Fruit fly (Drosophila melanogaster): Measurements from ENCODE around the gene GckIII.

Gene GckIII

dm6 chr3R:17078961-17079858, 6.1 kb upstream of the GckIII start (continued):
- TF ChIP-seq CG13123 (GFP tag; optimal IDR thresholded peaks at IDR 0.05) (no peak), twi (tag; optimal IDR thresholded peaks at IDR 0.05) (peak; percentile 95), bigmax (GFP tag; optimal IDR thresholded peaks at IDR 0.05) (no peak), nau (GFP tag; optimal IDR thresholded peaks at IDR 0.05) (peak; percentile 71), sd (tag; optimal IDR thresholded peaks at IDR 0.05) (peak; percentile 27), B-H2 (GFP tag; optimal IDR thresholded peaks at IDR 0.05) (no peak), az2 (GFP tag; optimal IDR thresholded peaks at IDR 0.05) (no peak), ato (GFP tag; IDR thresholded peaks at IDR 0.05; ENCODE audit: partially characterized antibody) (no peak), CG34376 (GFP tag; optimal IDR thresholded peaks at IDR 0.05) (peak; percentile 41), sens-2 (GFP tag; IDR thresholded peaks at IDR 0.05) (no peak), schlank (tag; optimal IDR thresholded peaks at IDR 0.05) (peak; percentile 25), CG11247 (GFP tag; IDR thresholded peaks at IDR 0.05) (no peak), org-1 (GFP tag; optimal IDR thresholded peaks at IDR 0.05) (no peak), CG7372 (GFP tag; IDR thresholded peaks at IDR 0.05) (no peak), lilli (GFP tag; optimal IDR thresholded peaks at IDR 0.05) (no peak), CG7556 (GFP tag; optimal IDR thresholded peaks at IDR 0.05) (peak; percentile 1), Dref (GFP tag; IDR thresholded peaks at IDR 0.05) (no peak), CG7839 (tag; optimal IDR thresholded peaks at IDR 0.05) (peak; percentile 8), ATbp (GFP tag; optimal IDR thresholded peaks at IDR 0.05) (peak; percentile 30), esg (GFP tag; conservative IDR thresholded peaks at IDR 0.05) (no peak), CG32767 (GFP tag; IDR thresholded peaks at IDR 0.05) (0 out of 2 replicates have a peak, but pooled peaks have one; percentile 8), dan (GFP tag; IDR thresholded peaks at IDR 0.05) (no peak), CG4707 (GFP tag; optimal IDR thresholded peaks at IDR 0.05) (peak; percentile 46), TFAM (GFP tag; optimal IDR thresholded peaks at IDR 0.05) (no peak), CG12391 (tag; optimal IDR thresholded peaks at IDR 0.05) (no peak), nerfin-1 (tag; optimal IDR thresholded peaks at IDR 0.05) (peak; percentile 56), CG2129 (GFP tag; IDR thresholded peaks at IDR 0.05; ENCODE audit: partially characterized antibody) (no peak), CG6813 (GFP tag; optimal IDR thresholded peaks at IDR 0.05) (peak; percentile 63), emc (GFP tag; optimal IDR thresholded peaks at IDR 0.05) (no peak), Pdp1 (GFP tag; optimal IDR thresholded peaks at IDR 0.05) (peak in 1 of 2 experiments; percentile 57), CG12071 (GFP tag; optimal IDR thresholded peaks at IDR 0.05) (peak; percentile 50), CG11093 (GFP tag; IDR thresholded peaks at IDR 0.05) (no peak), sna (GFP tag; IDR thresholded peaks at IDR 0.05; ENCODE audit: partially characterized antibody) (no peak), slp2 (GFP tag; optimal IDR thresholded peaks at IDR 0.05) (no peak), fd102C (GFP tag; optimal IDR thresholded peaks at IDR 0.05) (peak; percentile 62), peb (GFP tag; IDR thresholded peaks at IDR 0.05) (no peak), ssp (GFP tag; IDR thresholded peaks at IDR 0.05) (no peak), CG6683 (GFP tag; optimal IDR thresholded peaks at IDR 0.05) (peak; percentile 3), CG30431 (GFP tag; optimal IDR thresholded peaks at IDR 0.05) (no peak), CG6791 (GFP tag; IDR thresholded peaks at IDR 0.05; ENCODE audit: partially characterized antibody) (no peak), Eip74EF (GFP tag; optimal IDR thresholded peaks at IDR 0.05) (no peak), Tbp (GFP tag; optimal IDR thresholded peaks at IDR 0.05) (no peak), HmgD (GFP tag; optimal IDR thresholded peaks at IDR 0.05) (no peak), CG31441 (GFP tag; IDR thresholded peaks at IDR 0.05) (no peak), pfk (GFP tag; optimal IDR thresholded peaks at IDR 0.05) (peak; percentile 5), CG43689 (GFP tag; IDR thresholded peaks at IDR 0.05) (no peak), MTF-1 (GFP tag; optimal IDR thresholded peaks at IDR 0.05; ENCODE audit: borderline replicate concordance) (peak; percentile 59), ems (GFP tag; optimal IDR thresholded peaks at IDR 0.05) (peak; percentile 3)
